Worm (Caenorhabditis elegans) whole organism, young adult: ENCODE measurements around the gene str-86.

Experiments used
- B0019.2 ChIP-seq: fragments of 200-800 bp; sonication (Bioruptor generic); conservative IDR thresholded peaks from 2 replicates; pipeline ENCODE4 v1.3.6; 2022; ENCODE audit warnings: missing genetic modification reagents, missing genetic modification characterization, missing compliant biosample characterization
- B0336.3 ChIP-seq: fragments of 200-800 bp; sonication (Bioruptor generic); IDR thresholded peaks from 2 replicates; pipeline ENCODE4 v1.3.6; 2022; ENCODE audit warnings: missing genetic modification characterization, missing compliant biosample characterization
- C06A6.2 ChIP-seq: fragments of 200-800 bp; sonication (Bioruptor generic); conservative IDR thresholded peaks from 2 replicates; pipeline ENCODE4 v1.3.6; 2022; ENCODE audit warnings: missing genetic modification characterization, missing compliant biosample characterization
- C17E4.6 ChIP-seq: fragments of 200-800 bp; sonication (Bioruptor generic); IDR thresholded peaks from 2 replicates; pipeline ENCODE4 v1.3.6; 2022; ENCODE audit warnings: missing genetic modification reagents, missing genetic modification characterization, missing compliant biosample characterization
- F22D6.2 ChIP-seq: sonication (generic microtip); optimal IDR thresholded peaks from 2 replicates; lab custom pipeline; 2016; ENCODE audit warnings: mild to moderate bottlenecking, missing genetic modification characterization, missing compliant biosample characterization
- F33H1.4 ChIP-seq: fragments of 200-800 bp; sonication (Bioruptor generic); IDR thresholded peaks from 2 replicates; pipeline ENCODE4 v1.3.6; 2022; ENCODE audit warnings: missing genetic modification reagents, missing genetic modification characterization, missing compliant biosample characterization
- K11D2.4 ChIP-seq: fragments of 200-800 bp; sonication (Bioruptor generic); IDR thresholded peaks from 2 replicates; pipeline ENCODE4 v1.3.6; 2022; ENCODE audit warnings: missing genetic modification reagents, missing genetic modification characterization, missing compliant biosample characterization
- Y53F4B.3 ChIP-seq: fragments of 200-800 bp; sonication (Bioruptor generic); IDR thresholded peaks from 2 replicates; pipeline ENCODE4 v1.3.6; 2022; ENCODE audit warnings: missing genetic modification reagents, missing genetic modification characterization, missing compliant biosample characterization
- Y53G8AR.9 ChIP-seq: fragments of 200-800 bp; sonication (Bioruptor generic); conservative IDR thresholded peaks from 2 replicates; pipeline ENCODE4 v1.3.6; 2022; ENCODE audit warnings: missing genetic modification reagents, missing genetic modification characterization, missing compliant biosample characterization
- bed-1 ChIP-seq: fragments of 200-800 bp; sonication (Bioruptor generic); IDR thresholded peaks from 2 replicates; pipeline ENCODE4 v1.3.6; 2022; ENCODE audit warnings: missing genetic modification reagents, missing genetic modification characterization, missing compliant biosample characterization
- ccch-3 ChIP-seq: fragments of 200-800 bp; sonication (Bioruptor generic); optimal IDR thresholded peaks from 2 replicates; lab custom pipeline; 2018; ENCODE audit warnings: mild to moderate bottlenecking, missing genetic modification characterization, missing compliant biosample characterization
- cebp-2 ChIP-seq: fragments of 200-800 bp; sonication (Bioruptor generic); IDR thresholded peaks from 2 replicates; pipeline ENCODE4 v1.3.6; 2022; ENCODE audit warnings: missing genetic modification characterization, missing compliant biosample characterization
- ceh-27 ChIP-seq: fragments of 200-800 bp; sonication (Bioruptor generic); optimal IDR thresholded peaks from 2 replicates; lab custom pipeline; 2018; ENCODE audit warnings: mild to moderate bottlenecking, missing genetic modification characterization, moderate library complexity, missing compliant biosample characterization
- ceh-91 ChIP-seq: fragments of 200-800 bp; sonication (Bioruptor generic); IDR thresholded peaks from 2 replicates; pipeline ENCODE4 v1.3.6; 2022; ENCODE audit warnings: missing genetic modification reagents, missing genetic modification characterization, missing compliant biosample characterization
- chd-7 ChIP-seq: sonication (generic microtip); optimal IDR thresholded peaks from 2 replicates; lab custom pipeline; 2016; ENCODE audit warnings: mild to moderate bottlenecking, missing genetic modification characterization, moderate library complexity, missing compliant biosample characterization
- die-1 ChIP-seq: sonication (generic microtip); optimal IDR thresholded peaks from 2 replicates; lab custom pipeline; 2016; ENCODE audit warnings: missing genotype, mild to moderate bottlenecking, missing genetic modification characterization, missing compliant biosample characterization
- egl-44 ChIP-seq: fragments of 200-800 bp; sonication (Bioruptor generic); IDR thresholded peaks from 2 replicates; pipeline ENCODE4 v1.3.6; 2022; ENCODE audit warnings: missing genetic modification reagents, missing genetic modification characterization, missing compliant biosample characterization
- egrh-3 ChIP-seq: fragments of 200-800 bp; sonication (Bioruptor generic); IDR thresholded peaks from 2 replicates; pipeline ENCODE4 v1.3.6; 2022; ENCODE audit warnings: missing genetic modification reagents, missing genetic modification characterization, missing compliant biosample characterization
- ekl-4 ChIP-seq: fragments of 200-800 bp; sonication (Bioruptor generic); IDR thresholded peaks from 2 replicates; pipeline ENCODE4 v1.3.6; 2022; ENCODE audit warnings: missing genetic modification reagents, missing genetic modification characterization, missing compliant biosample characterization
- ets-4 ChIP-seq: fragments of 200-800 bp; sonication (Bioruptor generic); optimal IDR thresholded peaks from 2 replicates; lab custom pipeline; 2018; ENCODE audit warnings: mild to moderate bottlenecking, missing genetic modification characterization, missing compliant biosample characterization
- him-1 ChIP-seq: sonication (generic microtip); optimal IDR thresholded peaks from 2 replicates; lab custom pipeline; 2016; ENCODE audit warnings: missing genotype, missing genetic modification reagents, missing genetic modification characterization, missing compliant biosample characterization
- hrde-1 ChIP-seq: sonication (generic microtip); optimal IDR thresholded peaks from 2 replicates; lab custom pipeline; 2016; ENCODE audit warnings: missing genetic modification characterization, mild to moderate bottlenecking, missing compliant biosample characterization, moderate library complexity, missing genotype, missing genetic modification reagents, borderline replicate concordance
- hsf-1 ChIP-seq: fragments of 200-800 bp; sonication (Bioruptor generic); IDR thresholded peaks from 2 replicates; pipeline ENCODE4 v1.3.6; 2022; ENCODE audit warnings: missing genetic modification reagents, missing genetic modification characterization, missing compliant biosample characterization
- lir-1 ChIP-seq: fragments of 200-800 bp; sonication (Bioruptor generic); conservative IDR thresholded peaks from 2 replicates; pipeline ENCODE4 v1.3.6; 2022; ENCODE audit warnings: missing genetic modification reagents, missing genetic modification characterization, missing compliant biosample characterization
- lsy-27 ChIP-seq: sonication (generic microtip); optimal IDR thresholded peaks from 2 replicates; lab custom pipeline; 2017; ENCODE audit warnings: missing genetic modification characterization, mild to moderate bottlenecking, missing compliant biosample characterization, antibody characterized with exemption, missing genotype, borderline replicate concordance; ENCODE audit not compliant: insufficient read depth
- madf-10 ChIP-seq: sonication (generic microtip); optimal IDR thresholded peaks from 2 replicates; lab custom pipeline; 2016; ENCODE audit warnings: mild to moderate bottlenecking, missing genetic modification characterization, missing compliant biosample characterization
- madf-3 ChIP-seq: fragments of 200-800 bp; sonication (Bioruptor generic); IDR thresholded peaks from 2 replicates; pipeline ENCODE4 v1.3.6; 2022; ENCODE audit warnings: missing genetic modification reagents, missing genetic modification characterization, missing compliant biosample characterization
- madf-8 ChIP-seq: fragments of 200-800 bp; sonication (Bioruptor generic); conservative IDR thresholded peaks from 2 replicates; pipeline ENCODE4 v1.3.6; 2022; ENCODE audit warnings: missing genetic modification reagents, missing genetic modification characterization, missing compliant biosample characterization
- mel-28 ChIP-seq: sonication (generic microtip); optimal IDR thresholded peaks from 2 replicates; lab custom pipeline; 2016; ENCODE audit warnings: borderline replicate concordance, mild to moderate bottlenecking, missing genetic modification characterization, missing compliant biosample characterization
- mxl-1 ChIP-seq: sonication (generic microtip); optimal IDR thresholded peaks from 2 replicates; lab custom pipeline; 2016; ENCODE audit warnings: missing genetic modification characterization, missing compliant biosample characterization
- nfya-2 ChIP-seq: fragments of 200-800 bp; sonication (Bioruptor generic); IDR thresholded peaks from 2 replicates; pipeline ENCODE4 v1.3.6; 2022; ENCODE audit warnings: missing genetic modification reagents, missing genetic modification characterization, missing compliant biosample characterization
- nfyb-1 ChIP-seq: fragments of 200-800 bp; sonication (Bioruptor generic); IDR thresholded peaks from 2 replicates; pipeline ENCODE4 v1.3.6; 2022; ENCODE audit warnings: missing genetic modification reagents, missing genetic modification characterization, missing compliant biosample characterization
- nhr-90 ChIP-seq: sonication (generic microtip); optimal IDR thresholded peaks from 2 replicates; lab custom pipeline; 2016; ENCODE audit warnings: missing genotype, mild to moderate bottlenecking, missing genetic modification characterization, missing compliant biosample characterization
- rcor-1 ChIP-seq: fragments of 200-800 bp; sonication (Bioruptor generic); IDR thresholded peaks from 2 replicates; pipeline ENCODE4 v1.3.6; 2022; ENCODE audit warnings: missing genetic modification reagents, missing genetic modification characterization, missing compliant biosample characterization
- sdz-38 ChIP-seq: sonication (generic microtip); optimal IDR thresholded peaks from 2 replicates; lab custom pipeline; 2016; ENCODE audit warnings: missing genotype, missing genetic modification characterization, missing compliant biosample characterization
- snpc-1.3 ChIP-seq: sonication (generic microtip); optimal IDR thresholded peaks from 2 replicates; lab custom pipeline; 2017; ENCODE audit warnings: missing genetic modification characterization, mild to moderate bottlenecking, missing compliant biosample characterization, antibody characterized with exemption, moderate library complexity, missing genotype, missing genetic modification reagents; ENCODE audit not compliant: insufficient read depth
- somi-1 ChIP-seq: fragments of 200-800 bp; sonication (Bioruptor generic); optimal IDR thresholded peaks from 2 replicates; lab custom pipeline; 2018; ENCODE audit warnings: mild to moderate bottlenecking, missing genetic modification characterization, missing compliant biosample characterization
- tbp1 ChIP-seq: fragments of 200-800 bp; sonication (Bioruptor generic); optimal IDR thresholded peaks from 2 replicates; lab custom pipeline; 2018; ENCODE audit warnings: mild to moderate bottlenecking, missing genetic modification characterization, missing compliant biosample characterization
- tbx-9 ChIP-seq: sonication (generic microtip); optimal IDR thresholded peaks from 2 replicates; lab custom pipeline; 2016; ENCODE audit warnings: borderline replicate concordance, missing genetic modification characterization, inconsistent platforms, missing compliant biosample characterization
- zfh-2 ChIP-seq: fragments of 200-800 bp; sonication (Bioruptor generic); conservative IDR thresholded peaks from 2 replicates; pipeline ENCODE4 v1.3.6; 2022; ENCODE audit warnings: missing genetic modification reagents, missing genetic modification characterization, missing compliant biosample characterization
- ztf-22 ChIP-seq: fragments of 200-800 bp; sonication (Bioruptor generic); optimal IDR thresholded peaks from 2 replicates; lab custom pipeline; 2018; ENCODE audit warnings: mild to moderate bottlenecking, missing genetic modification characterization, moderate library complexity, missing compliant biosample characterization
- ztf-6 ChIP-seq: fragments of 200-800 bp; sonication (Bioruptor generic); IDR thresholded peaks from 2 replicates; pipeline ENCODE4 v1.3.6; 2022; ENCODE audit warnings: missing genetic modification reagents, missing genetic modification characterization, missing compliant biosample characterization

Gene str-86

ce11 chrV:8983604-8984003 is at the start of gene str-86:
Gene str-86, minus strand, starts transcription at chrV:8983704.
- no peak for TF ChIP-seq B0019.2 (GFP tag; lab: Robert Waterston, UW)
- TF ChIP-seq hsf-1, result no peak
- TF ChIP-seq madf-8 (GFP tag; lab: Robert Waterston, UW), result no peak
- TF ChIP-seq C06A6.2, result no peak
- TF ChIP-seq egrh-3 (GFP tag; lab: Robert Waterston, UW), result no peak
- TF ChIP-seq sdz-38 (tag; lab: Kevin White, UChicago), result no peak
- no peak for TF ChIP-seq Y53G8AR.9
- no peak for TF ChIP-seq ekl-4 (GFP tag; lab: Robert Waterston, UW)
- no peak for TF ChIP-seq tbx-9 (tag; lab: Kevin White, UChicago)
- no peak for TF ChIP-seq F22D6.2
- TF ChIP-seq mxl-1 (tag; lab: Kevin White, UChicago), result no peak

ce11 chrV:9033267-9033666 is 49.8 kb upstream of the str-86 start, which contains the start of gene C25E10.4:
Gene C25E10.4, plus strand, starts transcription at chrV:9033567.
- TF ChIP-seq K11D2.4 (GFP tag; lab: Robert Waterston, UW) (no peak), ccch-3 (GFP tag; lab: Kevin White, UChicago) (no peak), him-1 (tag; lab: Kevin White, UChicago) (no peak), chd-7 (tag; lab: Kevin White, UChicago) (no peak), ztf-22 (GFP tag; lab: Kevin White, UChicago) (no peak), tbp1 (GFP tag; lab: Kevin White, UChicago) (no peak), die-1 (no peak), snpc-1.3 (tag; lab: Kevin White, UChicago) (no peak), B0336.3 (GFP tag; lab: Robert Waterston, UW) (no peak), C17E4.6 (GFP tag; lab: Robert Waterston, UW) (no peak), nfya-2 (GFP tag; lab: Robert Waterston, UW) (no peak), nfyb-1 (GFP tag; lab: Robert Waterston, UW) (no peak), bed-1 (no peak), somi-1 (no peak), egl-44 (GFP tag; lab: Robert Waterston, UW) (no peak)
- TF ChIP-seq, all 124 proteins: peak for 0

ce11 chrV:9030248-9030647 is 46.7 kb upstream of the str-86 start, which contains the start of gene C25E10.5:
Gene C25E10.5, plus strand, starts transcription at chrV:9030548.
- TF ChIP-seq lir-1 (GFP tag; lab: Robert Waterston, UW) (no peak), nhr-90 (tag; lab: Kevin White, UChicago) (no peak), ets-4 (GFP tag; lab: Kevin White, UChicago) (no peak), cebp-2 (GFP tag; lab: Robert Waterston, UW) (no peak), F33H1.4 (GFP tag; lab: Robert Waterston, UW) (no peak), ceh-91 (no peak), madf-10 (tag; lab: Kevin White, UChicago) (no peak), zfh-2 (GFP tag; lab: Robert Waterston, UW) (no peak), sdz-38 (tag; lab: Kevin White, UChicago) (no peak), ztf-6 (GFP tag; lab: Robert Waterston, UW) (no peak), rcor-1 (GFP tag; lab: Robert Waterston, UW) (no peak), ekl-4 (GFP tag; lab: Robert Waterston, UW) (no peak), Y53F4B.3 (GFP tag; lab: Robert Waterston, UW) (no peak), hrde-1 (tag; lab: Kevin White, UChicago) (no peak), C17E4.6 (GFP tag; lab: Robert Waterston, UW) (no peak), mel-28 (no peak), ceh-27 (no peak), lsy-27 (tag; lab: Kevin White, UChicago) (no peak), madf-3 (GFP tag; lab: Robert Waterston, UW) (no peak)
